Worm (Caenorhabditis elegans) whole organism, mixed stage, embryonic: ENCODE data around the gene fbxb-79.

ENCODE experiments used
- M03D4.4 ChIP-seq: sonication (generic microtip); optimal IDR thresholded peaks from 2 replicates; lab custom pipeline; 2017; ENCODE audit warnings: mild to moderate bottlenecking, missing genetic modification characterization, missing compliant biosample characterization
- bed-3 ChIP-seq: fragments of 200-800 bp; sonication (Bioruptor generic); optimal IDR thresholded peaks from 3 replicates; lab custom pipeline; 2018; ENCODE audit warnings: mild to moderate bottlenecking, missing genetic modification characterization, moderate library complexity, missing compliant biosample characterization
- blmp-1 ChIP-seq: fragments of 150-350 bp; optimal IDR thresholded peaks from 2 replicates; lab custom pipeline; 2014; ENCODE audit warnings: missing biosample characterization, missing genetic modification characterization
- ceh-39 ChIP-seq: fragments of 150-350 bp; optimal IDR thresholded peaks from 2 replicates; lab custom pipeline; 2014; ENCODE audit warnings: missing biosample characterization, missing genetic modification characterization
- ceh-43 ChIP-seq: fragments of 200-800 bp; sonication (Bioruptor generic); optimal IDR thresholded peaks from 2 replicates; lab custom pipeline; 2018; ENCODE audit warnings: mild to moderate bottlenecking, missing genetic modification characterization, moderate library complexity, missing compliant biosample characterization
- ceh-83 ChIP-seq: fragments of 200-800 bp; sonication (Bioruptor generic); optimal IDR thresholded peaks from 2 replicates; lab custom pipeline; 2018; ENCODE audit warnings: mild to moderate bottlenecking, missing genetic modification characterization, missing compliant biosample characterization
- ces-1 ChIP-seq: fragments of 150-350 bp; optimal IDR thresholded peaks from 2 replicates; lab custom pipeline; 2014; ENCODE audit warnings: missing biosample characterization, missing genetic modification reagents, missing genetic modification characterization
- cnd-1 ChIP-seq: fragments of 200-800 bp; sonication (Bioruptor generic); optimal IDR thresholded peaks from 2 replicates; lab custom pipeline; 2018; ENCODE audit warnings: mild to moderate bottlenecking, missing genetic modification characterization, missing compliant biosample characterization
- elt-1 ChIP-seq: sonication (generic microtip); optimal IDR thresholded peaks from 2 replicates; lab custom pipeline; 2017; ENCODE audit warnings: missing genetic modification characterization, mild to moderate bottlenecking, missing compliant biosample characterization, antibody characterized with exemption, moderate library complexity, borderline replicate concordance; ENCODE audit not compliant: insufficient read depth
- elt-3 ChIP-seq: fragments of 150-350 bp; optimal IDR thresholded peaks from 2 replicates; lab custom pipeline; 2014; ENCODE audit warnings: missing biosample characterization, missing genetic modification characterization
- flh-1 ChIP-seq: fragments of 200-800 bp; sonication (Bioruptor generic); optimal IDR thresholded peaks from 2 replicates; lab custom pipeline; 2018; ENCODE audit warnings: mild to moderate bottlenecking, missing genetic modification characterization, moderate library complexity, missing compliant biosample characterization
- ham-2 ChIP-seq: fragments of 200-800 bp; sonication (Bioruptor generic); optimal IDR thresholded peaks from 2 replicates; lab custom pipeline; 2018; ENCODE audit warnings: mild to moderate bottlenecking, missing genetic modification characterization, missing compliant biosample characterization
- hlh-1 ChIP-seq: fragments of 150-350 bp; optimal IDR thresholded peaks from 2 replicates; lab custom pipeline; 2014; ENCODE audit warnings: missing biosample characterization, missing genetic modification reagents, missing genetic modification characterization
- lin-13 ChIP-seq: fragments of 150-350 bp; optimal IDR thresholded peaks from 2 replicates; lab custom pipeline; 2014; ENCODE audit warnings: missing biosample characterization, missing genetic modification characterization
- lin-32 ChIP-seq: fragments of 200-800 bp; sonication (Bioruptor generic); optimal IDR thresholded peaks from 2 replicates; lab custom pipeline; 2018; ENCODE audit warnings: mild to moderate bottlenecking, missing genetic modification characterization, missing compliant biosample characterization
- lsy-2 ChIP-seq: fragments of 150-350 bp; optimal IDR thresholded peaks from 2 replicates; lab custom pipeline; 2014; ENCODE audit warnings: missing biosample characterization, missing genetic modification characterization
- mab-5 ChIP-seq: fragments of 150-350 bp; optimal IDR thresholded peaks from 2 replicates; lab custom pipeline; 2014; ENCODE audit warnings: missing biosample characterization, missing genetic modification characterization
- mep-1 ChIP-seq: fragments of 150-350 bp; optimal IDR thresholded peaks from 2 replicates; lab custom pipeline; 2017; ENCODE audit warnings: missing biosample characterization, missing genetic modification reagents, missing genetic modification characterization, inconsistent platforms
- mls-2 ChIP-seq: sonication (generic microtip); optimal IDR thresholded peaks from 2 replicates; lab custom pipeline; 2016; ENCODE audit warnings: mild to moderate bottlenecking, missing genetic modification characterization, moderate library complexity, missing compliant biosample characterization
- nhr-12 ChIP-seq: fragments of 150-350 bp; optimal IDR thresholded peaks from 2 replicates; lab custom pipeline; 2014; ENCODE audit warnings: missing biosample characterization, missing genetic modification characterization
- nhr-2 ChIP-seq: fragments of 150-350 bp; optimal IDR thresholded peaks from 2 replicates; lab custom pipeline; 2014; ENCODE audit warnings: missing biosample characterization, missing genetic modification characterization
- nhr-237 ChIP-seq: fragments of 150-350 bp; optimal IDR thresholded peaks from 2 replicates; lab custom pipeline; 2014; ENCODE audit warnings: missing biosample characterization, missing genetic modification characterization
- nhr-28 ChIP-seq: fragments of 150-350 bp; optimal IDR thresholded peaks from 2 replicates; lab custom pipeline; 2014; ENCODE audit warnings: missing biosample characterization, missing genetic modification characterization
- nhr-76 ChIP-seq: sonication (generic microtip); optimal IDR thresholded peaks from 2 replicates; lab custom pipeline; 2017; ENCODE audit warnings: missing biosample characterization, missing genetic modification characterization
- pha-4 ChIP-seq: fragments of 150-350 bp; optimal IDR thresholded peaks from 2 replicates; lab custom pipeline; 2018; ENCODE audit warnings: missing biosample characterization, missing genetic modification reagents, missing genetic modification characterization
- sem-2 ChIP-seq: fragments of 200-800 bp; sonication (Bioruptor generic); optimal IDR thresholded peaks from 2 replicates; lab custom pipeline; 2018; ENCODE audit warnings: mild to moderate bottlenecking, missing genetic modification characterization, missing compliant biosample characterization
- snpc-4 ChIP-seq: fragments of 150-350 bp; optimal IDR thresholded peaks from 2 replicates; lab custom pipeline; 2014; ENCODE audit warnings: missing biosample characterization, missing genetic modification characterization
- sptf-1 ChIP-seq: sonication (generic microtip); optimal IDR thresholded peaks from 2 replicates; lab custom pipeline; 2017; ENCODE audit warnings: mild to moderate bottlenecking, missing genetic modification characterization, moderate library complexity, missing compliant biosample characterization
- tbx-8 ChIP-seq: fragments of 200-800 bp; sonication (Bioruptor generic); optimal IDR thresholded peaks from 2 replicates; lab custom pipeline; 2018; ENCODE audit warnings: mild to moderate bottlenecking, missing genetic modification characterization, moderate library complexity, missing compliant biosample characterization
- unc-120 ChIP-seq: sonication (generic microtip); optimal IDR thresholded peaks from 2 replicates; lab custom pipeline; 2017; ENCODE audit warnings: missing genetic modification characterization, missing compliant biosample characterization; ENCODE audit not compliant: poor library complexity, severe bottlenecking
- unc-39 ChIP-seq: fragments of 150-350 bp; optimal IDR thresholded peaks from 2 replicates; lab custom pipeline; 2014; ENCODE audit warnings: missing biosample characterization, missing genetic modification characterization
- unc-62 ChIP-seq: fragments of 150-350 bp; optimal IDR thresholded peaks from 2 replicates; lab custom pipeline; 2014; ENCODE audit warnings: missing biosample characterization, missing genetic modification reagents, missing genetic modification characterization
- zip-8 ChIP-seq: fragments of 150-350 bp; optimal IDR thresholded peaks from 2 replicates; lab custom pipeline; 2014; ENCODE audit warnings: missing biosample characterization, missing genetic modification characterization
- ztf-11 ChIP-seq: fragments of 150-350 bp; optimal IDR thresholded peaks from 2 replicates; lab custom pipeline; 2014; ENCODE audit warnings: missing biosample characterization, missing genetic modification characterization

Gene fbxb-79

ce11 chrIV:11180077-11180476 lies 9.2 kb downstream of the fbxb-79 start:
- no peak for TF ChIP-seq unc-62 (GFP tag; lab: Kevin White, UChicago)
- no peak for TF ChIP-seq lsy-2
- TF ChIP-seq ceh-39 (tag; lab: Kevin White, UChicago), result no peak
- no peak for TF ChIP-seq mls-2
- TF ChIP-seq ztf-11 (tag; lab: Kevin White, UChicago), result no peak
- no peak for TF ChIP-seq nhr-12 (tag; lab: Kevin White, UChicago)
- no peak for TF ChIP-seq ces-1 (GFP tag; lab: Kevin White, UChicago)
- no peak for TF ChIP-seq unc-120
- no peak for TF ChIP-seq unc-39 (tag; lab: Kevin White, UChicago)

- peak; percentile 25 for TF ChIP-seq pha-4 (tag; lab: Kevin White, UChicago)
- TF ChIP-seq lsy-2, result peak; percentile 17
- TF ChIP-seq unc-62 (GFP tag; lab: Kevin White, UChicago), result peak; percentile 36
- peak; percentile 36 for TF ChIP-seq ces-1 (GFP tag; lab: Kevin White, UChicago)
- TF ChIP-seq elt-3 (tag; lab: Kevin White, UChicago), result peak; percentile 28
- TF ChIP-seq mep-1, result peak; percentile 4
- TF ChIP-seq lin-13, result peak; percentile 64
- peak; percentile 17 for TF ChIP-seq nhr-237 (tag; lab: Kevin White, UChicago)
These were observed 10.1 kb downstream of the fbxb-79 start, which contains the start of gene cpt-2 for ce11 chrIV:11179123-11179740. Gene cpt-2 (plus strand): TSS chrIV:11179645.

ce11 chrIV:11178495-11178894 lies 10.8 kb downstream of the fbxb-79 start, which contains the start of gene C08F8.9:
Gene C08F8.9 (minus strand): TSS chrIV:11178595.
- TF ChIP-seq unc-120 (no peak), ceh-83 (no peak), bed-3 (no peak), elt-1 (tag; lab: Kevin White, UChicago) (no peak), mep-1 (no peak), ham-2 (GFP tag; lab: Kevin White, UChicago) (no peak), nhr-2 (tag; lab: Kevin White, UChicago) (no peak), zip-8 (tag; lab: Kevin White, UChicago) (no peak), pha-4 (tag; lab: Kevin White, UChicago) (no peak), tbx-8 (no peak), sptf-1 (tag; lab: Kevin White, UChicago) (no peak), nhr-76 (tag; lab: Kevin White, UChicago) (no peak), mls-2 (no peak)
- TF ChIP-seq, all 35 proteins: peak for 0

- no peak for TF ChIP-seq unc-39 (tag; lab: Kevin White, UChicago)
- no peak for TF ChIP-seq ceh-39 (tag; lab: Kevin White, UChicago)
- no peak for TF ChIP-seq cnd-1 (tag; lab: Kevin White, UChicago)
- no peak for TF ChIP-seq ceh-43 (GFP tag; lab: Kevin White, UChicago)
- no peak for TF ChIP-seq lin-32 (GFP tag; lab: Kevin White, UChicago)
- no peak for TF ChIP-seq zip-8 (tag; lab: Kevin White, UChicago)
- TF ChIP-seq sptf-1 (tag; lab: Kevin White, UChicago), result no peak
- no peak for TF ChIP-seq sem-2
- no peak for TF ChIP-seq bed-3
- no peak for TF ChIP-seq unc-120
- no peak for TF ChIP-seq hlh-1
- TF ChIP-seq nhr-12 (tag; lab: Kevin White, UChicago), result no peak
- no peak for TF ChIP-seq ceh-83
- TF ChIP-seq lin-13, result no peak
- TF ChIP-seq flh-1, result no peak
- no peak for TF ChIP-seq M03D4.4 (tag; lab: Kevin White, UChicago)
- TF ChIP-seq elt-1 (tag; lab: Kevin White, UChicago), result no peak
- no peak for TF ChIP-seq snpc-4 (tag; lab: Kevin White, UChicago)
These were observed 12.3 kb downstream of the fbxb-79 start, which contains the start of gene rap-3 for ce11 chrIV:11176967-11177366. Gene rap-3 (plus strand): TSS chrIV:11177267.

- no peak for TF ChIP-seq M03D4.4 (tag; lab: Kevin White, UChicago)
- TF ChIP-seq mab-5 (tag; lab: Kevin White, UChicago), result no peak
- no peak for TF ChIP-seq ceh-43 (GFP tag; lab: Kevin White, UChicago)
- no peak for TF ChIP-seq nhr-237 (tag; lab: Kevin White, UChicago)
- TF ChIP-seq lin-32 (GFP tag; lab: Kevin White, UChicago), result no peak
- no peak for TF ChIP-seq unc-39 (tag; lab: Kevin White, UChicago)
- TF ChIP-seq blmp-1 (tag; lab: Kevin White, UChicago), result no peak
- no peak for TF ChIP-seq unc-120
- no peak for TF ChIP-seq nhr-2 (tag; lab: Kevin White, UChicago)
- no peak for TF ChIP-seq sptf-1 (tag; lab: Kevin White, UChicago)
- TF ChIP-seq flh-1, result no peak
- no peak for TF ChIP-seq snpc-4 (tag; lab: Kevin White, UChicago)
- no peak for TF ChIP-seq zip-8 (tag; lab: Kevin White, UChicago)
- no peak for TF ChIP-seq mep-1
- TF ChIP-seq nhr-28 (tag; lab: Kevin White, UChicago), result no peak
- no peak for TF ChIP-seq nhr-12 (tag; lab: Kevin White, UChicago)
- TF ChIP-seq ceh-39 (tag; lab: Kevin White, UChicago), result no peak
These were observed 14.5 kb downstream of the fbxb-79 start for ce11 chrIV:11174772-11175171.
